Worm (Caenorhabditis elegans): ENCODE results near the gene fipr-14.

ce11 chrIV:10899091-10899490 is 22.1 kb downstream of the fipr-14 start, which contains the start of the genes F13E9.9 and F13E9.19:
- no peak for TF ChIP-seq snpc-4 (GFP tag; optimal IDR thresholded peaks at IDR 0.05)
- TF ChIP-seq snpc-4 (tag; optimal IDR thresholded peaks at IDR 0.05), result no peak
- no peak for TF ChIP-seq madf-6 (GFP tag; IDR thresholded peaks at IDR 0.05)
- TF ChIP-seq let-607 (tag; optimal IDR thresholded peaks at IDR 0.05), result no peak
- no peak for TF ChIP-seq D2030.7 (GFP tag; IDR thresholded peaks at IDR 0.05)
- TF ChIP-seq nhr-80 (tag; optimal IDR thresholded peaks at IDR 0.05), result no peak
- no peak for TF ChIP-seq ama-1 (optimal IDR thresholded peaks at IDR 0.05)
- no peak for TF ChIP-seq ama-1 (GFP tag; optimal IDR thresholded peaks at IDR 0.05)
- no peak for TF ChIP-seq pha-4 (tag; optimal IDR thresholded peaks at IDR 0.05)
- TF ChIP-seq him-1 (tag; optimal IDR thresholded peaks at IDR 0.05), result no peak
- no peak for TF ChIP-seq cebp-2 (GFP tag; IDR thresholded peaks at IDR 0.05)
